Fruit fly (Drosophila melanogaster) whole organism, embryonic: Measurements from ENCODE around the gene Wnt6.

Experiments
- B-H1 ChIP-seq: fragments of 200-800 bp; sonication (Bioruptor generic); IDR thresholded peaks from 3 replicates; pipeline ENCODE4 v1.3.6; 2022; ENCODE audit warnings: missing biosample characterization, missing genetic modification characterization
- B-H2 ChIP-seq: fragments of 200-800 bp; sonication (Bioruptor generic); optimal IDR thresholded peaks from 2 replicates; lab custom pipeline; 2018; ENCODE audit warnings: missing biosample characterization, mild to moderate bottlenecking, missing genetic modification characterization
- Bgb ChIP-seq: fragments of 200-800 bp; sonication (Bioruptor generic); IDR thresholded peaks from 2 replicates; pipeline ENCODE4 v1.3.6; 2022; ENCODE audit warnings: missing biosample characterization, missing genetic modification characterization; ENCODE audit not compliant: partially characterized antibody
- CG11398 ChIP-seq: fragments of 200-800 bp; sonication (Bioruptor generic); optimal IDR thresholded peaks from 2 replicates; lab custom pipeline; 2016; ENCODE audit warnings: missing biosample characterization, missing genetic modification characterization
- CG11723 ChIP-seq: fragments of 200-800 bp; sonication (Bioruptor generic); optimal IDR thresholded peaks from 2 replicates; lab custom pipeline; 2017; ENCODE audit warnings: missing biosample characterization, mild to moderate bottlenecking, missing genetic modification characterization
- CG12769 ChIP-seq: fragments of 200-800 bp; sonication (Bioruptor generic); optimal IDR thresholded peaks from 2 replicates; lab custom pipeline; 2019; ENCODE audit warnings: missing biosample characterization, mild to moderate bottlenecking, missing genetic modification characterization, moderate library complexity
- CG13894 ChIP-seq: fragments of 200-800 bp; sonication (Bioruptor generic); optimal IDR thresholded peaks from 3 replicates; lab custom pipeline; 2018; ENCODE audit warnings: missing biosample characterization, mild to moderate bottlenecking, missing genetic modification characterization, moderate library complexity
- CG16815 ChIP-seq: fragments of 200-800 bp; sonication (Bioruptor generic); optimal IDR thresholded peaks from 3 replicates; lab custom pipeline; 2017; ENCODE audit warnings: missing biosample characterization, mild to moderate bottlenecking, missing genetic modification characterization
- CG18619 ChIP-seq: fragments of 200-800 bp; sonication (Bioruptor generic); optimal IDR thresholded peaks from 3 replicates; lab custom pipeline; 2017; ENCODE audit warnings: missing biosample characterization, mild to moderate bottlenecking, missing genetic modification characterization
- CG2116 ChIP-seq: fragments of 200-800 bp; sonication (Bioruptor generic); optimal IDR thresholded peaks from 3 replicates; lab custom pipeline; 2018; ENCODE audit warnings: missing biosample characterization, mild to moderate bottlenecking, missing genetic modification characterization
- CG2875 ChIP-seq: fragments of 200-800 bp; sonication (Bioruptor generic); optimal IDR thresholded peaks from 2 replicates; lab custom pipeline; 2017; ENCODE audit warnings: missing biosample characterization, mild to moderate bottlenecking, missing genetic modification characterization, missing genetic modification reagents
- CG3163 ChIP-seq: fragments of 200-800 bp; sonication (Bioruptor generic); optimal IDR thresholded peaks from 3 replicates; lab custom pipeline; 2016; ENCODE audit warnings: missing biosample characterization, missing genetic modification characterization
- CG3995 ChIP-seq: fragments of 200-800 bp; sonication (Bioruptor generic); optimal IDR thresholded peaks from 3 replicates; lab custom pipeline; 2016; ENCODE audit warnings: missing biosample characterization, missing genetic modification characterization
- CG4328 ChIP-seq: fragments of 200-800 bp; sonication (Bioruptor generic); optimal IDR thresholded peaks from 3 replicates; lab custom pipeline; 2017; ENCODE audit warnings: missing biosample characterization, missing genetic modification reagents, missing genetic modification characterization
- CG5180 ChIP-seq: fragments of 200-800 bp; sonication (Bioruptor generic); optimal IDR thresholded peaks from 3 replicates; lab custom pipeline; 2017; ENCODE audit warnings: missing biosample characterization, missing genetic modification characterization, mild to moderate bottlenecking, moderate library complexity, missing genetic modification reagents
- CG6791 ChIP-seq: fragments of 200-800 bp; sonication (Bioruptor generic); IDR thresholded peaks from 3 replicates; pipeline ENCODE4 v1.3.6; 2022; ENCODE audit warnings: missing biosample characterization, missing genetic modification characterization; ENCODE audit not compliant: partially characterized antibody
- CG9797 ChIP-seq: fragments of 200-800 bp; sonication (Bioruptor generic); optimal IDR thresholded peaks from 3 replicates; lab custom pipeline; 2018; ENCODE audit warnings: missing biosample characterization, mild to moderate bottlenecking, missing genetic modification characterization
- D19A ChIP-seq: fragments of 200-800 bp; optimal IDR thresholded peaks from 3 replicates; lab custom pipeline; 2019; ENCODE audit warnings: missing biosample characterization, mild to moderate bottlenecking, missing genetic modification characterization, moderate library complexity
- Fer2 ChIP-seq: fragments of 200-800 bp; sonication (Bioruptor generic); optimal IDR thresholded peaks from 2 replicates; lab custom pipeline; 2018; ENCODE audit warnings: missing biosample characterization, mild to moderate bottlenecking, missing genetic modification characterization, moderate library complexity
- HHEX ChIP-seq: fragments of 200-800 bp; sonication (Bioruptor generic); optimal IDR thresholded peaks from 3 replicates; lab custom pipeline; 2017; ENCODE audit warnings: missing biosample characterization, mild to moderate bottlenecking, missing genetic modification characterization, missing genetic modification reagents
- Jarid2 ChIP-seq: fragments of 200-800 bp; sonication (Bioruptor generic); optimal IDR thresholded peaks from 3 replicates; lab custom pipeline; 2017; ENCODE audit warnings: mild to moderate bottlenecking, missing biosample characterization, missing genetic modification reagents, missing genetic modification characterization
- Lhr ChIP-seq: fragments of 200-800 bp; sonication (Bioruptor generic); optimal IDR thresholded peaks from 3 replicates; lab custom pipeline; 2017; ENCODE audit warnings: mild to moderate bottlenecking, missing biosample characterization, missing genetic modification reagents, missing genetic modification characterization
- Lpt ChIP-seq: fragments of >200 bp; optimal IDR thresholded peaks from 2 replicates; lab custom pipeline; 2018; ENCODE audit warnings: missing biosample characterization, missing genetic modification characterization
- Mad ChIP-seq: fragments of 200-800 bp; sonication (Bioruptor generic); optimal IDR thresholded peaks from 2 replicates; lab custom pipeline; 2016; ENCODE audit warnings: missing biosample characterization, missing genetic modification characterization
- Optix ChIP-seq: fragments of 200-800 bp; sonication (Bioruptor generic); IDR thresholded peaks from 3 replicates; pipeline ENCODE4 v1.3.6; 2022; ENCODE audit warnings: missing biosample characterization, missing genetic modification characterization
- Six4 ChIP-seq: fragments of 200-800 bp; sonication (Bioruptor generic); optimal IDR thresholded peaks from 2 replicates; lab custom pipeline; 2016; ENCODE audit warnings: missing biosample characterization, missing genetic modification characterization
- ase ChIP-seq: fragments of 200-800 bp; sonication (Bioruptor generic); IDR thresholded peaks from 3 replicates; pipeline ENCODE4 v1.3.6; 2022; ENCODE audit warnings: missing biosample characterization, missing genetic modification characterization
- bbx ChIP-seq: fragments of 200-800 bp; sonication (Bioruptor generic); IDR thresholded peaks from 2 replicates; pipeline ENCODE4 v1.3.6; 2022; ENCODE audit warnings: missing biosample characterization, missing genetic modification characterization; ENCODE audit not compliant: partially characterized antibody
- chinmo ChIP-seq: fragments of 200-800 bp; sonication (Bioruptor generic); IDR thresholded peaks from 4 replicates; pipeline ENCODE4 v1.3.6; 2022; ENCODE audit warnings: missing biosample characterization, missing genetic modification characterization; ENCODE audit not compliant: partially characterized antibody
- corto ChIP-seq: fragments of 200-800 bp; sonication (Bioruptor generic); optimal IDR thresholded peaks from 2 replicates; lab custom pipeline; 2016; ENCODE audit warnings: missing biosample characterization, mild to moderate bottlenecking, missing genetic modification characterization, moderate library complexity
- crp ChIP-seq, 2 experiments: fragments of 200-800 bp; sonication (Bioruptor generic); optimal IDR thresholded peaks; 2 replicates in 1 of 2; 3 replicates in 1 of 2; lab custom pipeline; 2017; ENCODE audit warnings: missing biosample characterization in 2 of 2, missing genetic modification characterization in 2 of 2, mild to moderate bottlenecking in 1 of 2, moderate library complexity in 1 of 2
- danr ChIP-seq: fragments of 200-800 bp; sonication (Bioruptor generic); IDR thresholded peaks from 2 replicates; pipeline ENCODE4 v1.3.6; 2022; ENCODE audit warnings: missing biosample characterization, missing genetic modification characterization
- ems ChIP-seq: fragments of 200-800 bp; sonication (Bioruptor generic); optimal IDR thresholded peaks from 3 replicates; lab custom pipeline; 2016; ENCODE audit warnings: missing biosample characterization, missing genetic modification characterization
- en ChIP-seq: fragments of 200-800 bp; sonication (Bioruptor generic); optimal IDR thresholded peaks from 2 replicates; lab custom pipeline; 2016; ENCODE audit warnings: missing biosample characterization, missing genetic modification characterization
- esg ChIP-seq: fragments of 200-800 bp; sonication (Bioruptor generic); conservative IDR thresholded peaks from 2 replicates; pipeline ENCODE4 v1.3.6; 2022; ENCODE audit warnings: missing biosample characterization, missing genetic modification characterization
- fd3F ChIP-seq: fragments of 200-800 bp; sonication (Bioruptor generic); optimal IDR thresholded peaks from 2 replicates; lab custom pipeline; 2018; ENCODE audit warnings: missing biosample characterization, mild to moderate bottlenecking, missing genetic modification characterization, moderate library complexity
- fd64A ChIP-seq: fragments of 200-800 bp; sonication (Bioruptor generic); optimal IDR thresholded peaks from 3 replicates; lab custom pipeline; 2018; ENCODE audit warnings: missing biosample characterization, mild to moderate bottlenecking, missing genetic modification characterization
- grau ChIP-seq: fragments of 200-800 bp; optimal IDR thresholded peaks from 3 replicates; lab custom pipeline; 2019; ENCODE audit warnings: missing biosample characterization, mild to moderate bottlenecking, missing genetic modification characterization, moderate library complexity
- gro ChIP-seq: fragments of 200-800 bp; sonication (Bioruptor generic); optimal IDR thresholded peaks from 2 replicates; lab custom pipeline; 2016; ENCODE audit warnings: missing biosample characterization, missing genetic modification characterization
- gsb ChIP-seq: fragments of 200-800 bp; sonication (Bioruptor generic); IDR thresholded peaks from 2 replicates; pipeline ENCODE4 v1.3.6; 2022; ENCODE audit warnings: missing biosample characterization, missing genetic modification characterization
- klu ChIP-seq: fragments of 200-800 bp; sonication (Bioruptor generic); IDR thresholded peaks from 2 replicates; pipeline ENCODE4 v1.3.6; 2022; ENCODE audit warnings: missing biosample characterization, missing genetic modification characterization
- knrl ChIP-seq: fragments of 200-800 bp; sonication (Bioruptor generic); IDR thresholded peaks from 3 replicates; pipeline ENCODE4 v1.3.6; 2022; ENCODE audit warnings: missing biosample characterization, missing genetic modification characterization; ENCODE audit not compliant: partially characterized antibody
- lilli ChIP-seq: fragments of 200-800 bp; sonication (Bioruptor generic); optimal IDR thresholded peaks from 3 replicates; lab custom pipeline; 2016; ENCODE audit warnings: missing biosample characterization, missing genetic modification characterization
- pita ChIP-seq: fragments of 200-800 bp; sonication (Bioruptor generic); optimal IDR thresholded peaks from 2 replicates; lab custom pipeline; 2017; ENCODE audit warnings: missing biosample characterization, mild to moderate bottlenecking, missing genetic modification characterization
- prd ChIP-seq, 3 experiments: fragments of >200 bp in 2 of 3; fragments of 200-800 bp in 1 of 3; sonication (Bioruptor generic) in 1 of 3; optimal IDR thresholded peaks in 2 of 3; IDR thresholded peaks in 1 of 3; 2 replicates in 2 of 3; 3 replicates in 1 of 3; pipeline versions ENCODE4 v1.3.6 to Lab custom; 2017 to 2022; ENCODE audit warnings: missing biosample characterization in 1 of 3, missing genetic modification characterization in 1 of 3
- slp2 ChIP-seq: fragments of 200-800 bp; sonication (Bioruptor generic); optimal IDR thresholded peaks from 2 replicates; lab custom pipeline; 2016; ENCODE audit warnings: missing biosample characterization, missing genetic modification characterization
- sob ChIP-seq: fragments of 200-800 bp; sonication (Bioruptor generic); IDR thresholded peaks from 2 replicates; pipeline ENCODE4 v1.3.6; 2022; ENCODE audit warnings: missing biosample characterization, missing genetic modification characterization
- stc ChIP-seq: fragments of 200-800 bp; sonication (Bioruptor generic); IDR thresholded peaks from 2 replicates; pipeline ENCODE4 v1.3.6; 2022; ENCODE audit warnings: missing biosample characterization, missing genetic modification characterization
- toy ChIP-seq: fragments of 200-800 bp; sonication (Bioruptor generic); IDR thresholded peaks from 2 replicates; pipeline ENCODE4 v1.3.6; 2022; ENCODE audit warnings: missing biosample characterization, missing genetic modification characterization

Gene Wnt6

dm6 chr2L:7295924-7296323, 37.6 kb upstream of the Wnt6 start (continued):
- TF ChIP-seq CG5180 (GFP tag; lab: Kevin White, UChicago) (peak; percentile 66), danr (GFP tag; lab: Robert Waterston, UW) (peak; percentile 41), CG4328 (peak; percentile 21), esg (GFP tag; lab: Robert Waterston, UW) (peak; percentile 68), lilli (GFP tag; lab: Kevin White, UChicago) (peak; percentile 41), ase (GFP tag; lab: Robert Waterston, UW) (0 out of 3 replicates have a peak, but pooled peaks have one; percentile 59), chinmo (no peak), Mad (GFP tag; lab: Kevin White, UChicago) (peak; percentile 58), slp2 (GFP tag; lab: Kevin White, UChicago) (peak; percentile 11), CG2116 (GFP tag; lab: Kevin White, UChicago) (peak; percentile 24), stc (GFP tag; lab: Robert Waterston, UW) (peak; percentile 43; the same call in 1 of the 2 replicates), CG3995 (GFP tag; lab: Kevin White, UChicago) (no peak), toy (no peak), Fer2 (tag; lab: Kevin White, UChicago) (no peak), prd (optimal IDR thresholded peaks at IDR 0.05; lab: Kevin White, UChicago) (no peak), prd (GFP tag; IDR thresholded peaks at IDR 0.05; lab: Robert Waterston, UW) (peak; percentile 93), fd64A (peak; percentile 54), CG13894 (tag; lab: Kevin White, UChicago) (no peak), Bgb (no peak), klu (GFP tag; lab: Robert Waterston, UW) (0 out of 2 replicates have a peak, but pooled peaks have one; percentile 23), CG2875 (GFP tag; lab: Kevin White, UChicago) (peak; percentile 86), ems (GFP tag; lab: Kevin White, UChicago) (peak; percentile 32), en (GFP tag; lab: Kevin White, UChicago) (peak; percentile 25), B-H1 (GFP tag; lab: Robert Waterston, UW) (peak; percentile 45; the same call in 2 of the 3 replicates), HHEX (GFP tag; lab: Kevin White, UChicago) (peak; percentile 41), CG16815 (GFP tag; lab: Kevin White, UChicago) (peak; percentile 72), gro (GFP tag; lab: Kevin White, UChicago) (no peak), CG18619 (GFP tag; lab: Kevin White, UChicago) (peak; percentile 44), fd3F (GFP tag; lab: Kevin White, UChicago) (no peak), D19A (peak; percentile 80), Six4 (GFP tag; lab: Kevin White, UChicago) (peak; percentile 70), CG9797 (GFP tag; lab: Kevin White, UChicago) (no peak), crp (GFP tag; optimal IDR thresholded peaks at IDR 0.05; lab: Kevin White, UChicago) (peak in 1 of 2 experiments; percentile 14), Optix (GFP tag; lab: Robert Waterston, UW) (peak; percentile 42; the same call in 1 of the 3 replicates), CG3163 (GFP tag; lab: Kevin White, UChicago) (no peak), pita (GFP tag; lab: Kevin White, UChicago) (no peak), gsb (no peak), knrl (GFP tag; lab: Robert Waterston, UW) (no peak; the same call in 2 of the 3 replicates), Lhr (GFP tag; lab: Kevin White, UChicago) (peak; percentile 57), CG6791 (no peak), grau (tag; lab: Kevin White, UChicago) (peak; percentile 79), bbx (GFP tag; lab: Robert Waterston, UW) (no peak), Lpt (GFP tag; lab: Kevin White, UChicago) (no peak), CG11398 (no peak), CG11723 (GFP tag; lab: Kevin White, UChicago) (peak; percentile 68), Jarid2 (GFP tag; lab: Kevin White, UChicago) (peak; percentile 8), corto (no peak), B-H2 (GFP tag; lab: Kevin White, UChicago) (no peak), sob (0 out of 2 replicates have a peak, but pooled peaks have one; percentile 31), CG12769 (tag; lab: Kevin White, UChicago) (peak; percentile 1)
